Worm (Caenorhabditis elegans) whole organism, L4/young adult: Measurements from ENCODE around the gene gcsh-1.

Experiments used
- W03F9.2 ChIP-seq: fragments of 150-350 bp; optimal IDR thresholded peaks from 2 replicates; lab custom pipeline; 2014; ENCODE audit warnings: missing biosample characterization, missing genetic modification characterization
- dao-5 ChIP-seq: sonication (generic microtip); optimal IDR thresholded peaks from 2 replicates; lab custom pipeline; 2016; ENCODE audit warnings: missing genotype, missing genetic modification characterization, moderate library complexity, missing compliant biosample characterization
- him-1 ChIP-seq: sonication (generic microtip); optimal IDR thresholded peaks from 2 replicates; lab custom pipeline; 2016; ENCODE audit warnings: missing genotype, missing genetic modification reagents, missing genetic modification characterization, missing compliant biosample characterization

DNA sequence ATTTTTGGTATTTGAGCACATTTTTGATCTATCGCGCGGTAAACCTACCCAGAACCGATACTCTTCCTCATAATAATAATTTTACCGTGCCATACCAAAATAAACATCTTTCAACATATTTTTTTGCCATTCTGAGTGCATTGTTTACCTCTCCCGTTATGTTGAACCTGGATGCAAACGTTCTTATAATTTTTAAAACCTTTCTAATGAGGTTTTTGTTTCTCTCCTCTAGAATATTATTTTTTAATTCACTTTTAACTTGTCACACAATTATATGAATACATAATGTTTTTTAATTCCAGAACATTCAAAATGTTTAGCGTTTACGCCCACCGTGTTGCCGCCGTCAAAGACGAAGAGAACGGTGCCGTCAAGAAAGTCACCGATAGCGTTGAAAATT, 30.7 kb upstream of the gcsh-1 start, which contains the start of gene enri-2:
- TF ChIP-seq him-1 (tag; lab: Kevin White, UChicago) (no peak), W03F9.2 (tag; lab: Kevin White, UChicago) (no peak), dao-5 (tag; lab: Kevin White, UChicago) (no peak)
